Worm (Caenorhabditis elegans) whole organism, early embryonic: ENCODE results near the gene clec-50.

Source experiments
- B0310.2 ChIP-seq: sonication (generic microtip); optimal IDR thresholded peaks from 2 replicates; lab custom pipeline; 2016; ENCODE audit warnings: mild to moderate bottlenecking, missing genetic modification characterization, missing compliant biosample characterization
- F13C5.2 ChIP-seq: sonication (generic microtip); optimal IDR thresholded peaks from 2 replicates; lab custom pipeline; 2017; ENCODE audit warnings: mild to moderate bottlenecking, missing genetic modification characterization, inconsistent platforms, missing compliant biosample characterization
- aly-1 ChIP-seq: sonication (generic microtip); optimal IDR thresholded peaks from 2 replicates; lab custom pipeline; 2016; ENCODE audit warnings: missing genetic modification characterization, missing compliant biosample characterization
- ama-1 ChIP-seq: fragments of 150-350 bp; optimal IDR thresholded peaks from 2 replicates; lab custom pipeline; 2014
- ceh-13 ChIP-seq: fragments of 200-800 bp; sonication (Bioruptor generic); optimal IDR thresholded peaks from 2 replicates; lab custom pipeline; 2018; ENCODE audit warnings: mild to moderate bottlenecking, missing genetic modification characterization, missing compliant biosample characterization
- ceh-36 ChIP-seq: sonication (generic microtip); optimal IDR thresholded peaks from 2 replicates; lab custom pipeline; 2016; ENCODE audit warnings: missing genetic modification characterization, inconsistent platforms, missing compliant biosample characterization
- ets-7 ChIP-seq: sonication (generic microtip); optimal IDR thresholded peaks from 2 replicates; lab custom pipeline; 2016; ENCODE audit warnings: missing genotype, missing genetic modification characterization, missing compliant biosample characterization
- flt-1 ChIP-seq: fragments of 200-800 bp; sonication (Bioruptor generic); IDR thresholded peaks from 2 replicates; pipeline ENCODE4 v1.3.6; 2022; ENCODE audit warnings: missing genetic modification characterization, missing compliant biosample characterization
- hmbx-1 ChIP-seq: sonication (generic microtip); optimal IDR thresholded peaks from 2 replicates; lab custom pipeline; 2016; ENCODE audit warnings: mild to moderate bottlenecking, missing genetic modification characterization, missing compliant biosample characterization
- hmg-4 ChIP-seq: fragments of 200-800 bp; sonication (Bioruptor generic); optimal IDR thresholded peaks from 2 replicates; lab custom pipeline; 2018; ENCODE audit warnings: mild to moderate bottlenecking, missing genetic modification characterization, missing compliant biosample characterization
- hnd-1 ChIP-seq: sonication (generic microtip); optimal IDR thresholded peaks from 2 replicates; lab custom pipeline; 2016; ENCODE audit warnings: missing genetic modification characterization, missing compliant biosample characterization
- pes-1 ChIP-seq: fragments of 200-800 bp; sonication (Bioruptor generic); IDR thresholded peaks from 2 replicates; pipeline ENCODE4 v1.3.6; 2022; ENCODE audit warnings: missing genetic modification reagents, missing genetic modification characterization, missing compliant biosample characterization
- scrt-1 ChIP-seq: fragments of 200-800 bp; sonication (Bioruptor generic); IDR thresholded peaks from 2 replicates; pipeline ENCODE4 v1.3.6; 2022; ENCODE audit warnings: missing genetic modification characterization, missing compliant biosample characterization
- sea-1 ChIP-seq: fragments of 200-800 bp; sonication (Bioruptor generic); conservative IDR thresholded peaks from 2 replicates; pipeline ENCODE4 v1.3.6; 2022; ENCODE audit warnings: missing genetic modification characterization, missing compliant biosample characterization
- tbx-11 ChIP-seq: fragments of 200-800 bp; sonication (Bioruptor generic); IDR thresholded peaks from 2 replicates; pipeline ENCODE4 v1.3.6; 2022; ENCODE audit warnings: missing genetic modification characterization, missing compliant biosample characterization
- tbx-37 ChIP-seq: fragments of 200-800 bp; sonication (Bioruptor generic); conservative IDR thresholded peaks from 2 replicates; pipeline ENCODE4 v1.3.6; 2022; ENCODE audit warnings: missing genetic modification reagents, missing genetic modification characterization, missing compliant biosample characterization
- tra-4 ChIP-seq: sonication (generic microtip); optimal IDR thresholded peaks from 2 replicates; lab custom pipeline; 2017; ENCODE audit warnings: missing genetic modification characterization, missing compliant biosample characterization

clec-50 gene

DNA sequence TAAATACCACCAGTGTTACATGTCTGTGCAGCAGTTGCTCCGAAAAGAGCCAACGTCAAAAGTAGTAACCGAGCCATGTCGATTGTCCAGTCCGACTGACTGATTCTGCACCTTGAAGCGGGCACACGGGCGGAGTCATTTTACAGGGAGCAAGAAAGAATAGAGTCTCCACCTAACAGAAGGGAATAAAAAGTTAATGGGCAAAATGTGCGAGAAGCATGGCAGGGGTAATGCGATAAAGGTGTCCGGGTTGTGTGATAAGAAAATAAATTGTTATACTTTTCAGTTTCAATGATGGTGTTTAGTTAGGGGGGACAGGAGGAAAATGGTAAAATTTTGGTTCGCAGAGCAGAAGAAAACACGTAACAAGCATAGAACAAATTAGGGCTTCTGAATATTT, at the start of gene clec-50:
clec-50 (minus strand) TSS at position 109 of the 400 bp plus-strand sequence.
- TF ChIP-seq ceh-13 (no peak), hmbx-1 (tag; lab: Kevin White, UChicago) (no peak), tra-4 (tag; lab: Kevin White, UChicago) (no peak), flt-1 (GFP tag; lab: Robert Waterston, UW) (no peak), scrt-1 (GFP tag; lab: Robert Waterston, UW) (no peak), sea-1 (GFP tag; lab: Robert Waterston, UW) (no peak), tbx-37 (GFP tag; lab: Robert Waterston, UW) (no peak), hmg-4 (GFP tag; lab: Kevin White, UChicago) (no peak), ama-1 (lab: Kevin White, UChicago) (no peak), pes-1 (GFP tag; lab: Robert Waterston, UW) (no peak), ets-7 (no peak), B0310.2 (tag; lab: Kevin White, UChicago) (no peak)

DNA sequence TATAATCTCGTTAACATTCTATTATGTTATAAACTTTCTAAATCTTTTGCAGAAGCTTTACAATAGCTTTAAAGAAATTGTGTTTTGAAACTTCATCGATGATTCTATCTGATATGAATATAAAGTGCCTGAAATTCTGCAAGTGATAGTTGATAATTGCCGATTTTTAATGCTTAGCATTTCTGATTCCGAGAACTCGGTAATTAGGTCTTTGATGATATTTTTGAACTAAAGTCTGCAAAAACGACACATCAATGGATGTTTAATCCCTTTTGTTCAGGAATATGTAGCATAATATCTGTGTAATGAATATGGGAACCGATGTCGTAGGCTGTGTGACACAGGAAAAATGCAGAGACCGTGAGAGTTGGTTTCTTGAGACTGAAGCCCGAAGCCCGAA, 47.6 kb upstream of the clec-50 start:
- TF ChIP-seq F13C5.2 (tag; lab: Kevin White, UChicago) (no peak), tbx-11 (GFP tag; lab: Robert Waterston, UW) (no peak), sea-1 (GFP tag; lab: Robert Waterston, UW) (no peak), aly-1 (tag; lab: Kevin White, UChicago) (no peak), pes-1 (GFP tag; lab: Robert Waterston, UW) (no peak), scrt-1 (GFP tag; lab: Robert Waterston, UW) (no peak), hnd-1 (tag; lab: Kevin White, UChicago) (no peak)

- TF ChIP-seq tbx-11 (GFP tag; lab: Robert Waterston, UW) (no peak), scrt-1 (GFP tag; lab: Robert Waterston, UW) (no peak), B0310.2 (tag; lab: Kevin White, UChicago) (no peak), ets-7 (no peak), tbx-37 (GFP tag; lab: Robert Waterston, UW) (no peak), tra-4 (tag; lab: Kevin White, UChicago) (no peak), ceh-13 (no peak), ceh-36 (no peak), F13C5.2 (tag; lab: Kevin White, UChicago) (no peak), aly-1 (tag; lab: Kevin White, UChicago) (no peak), hmbx-1 (tag; lab: Kevin White, UChicago) (no peak), hmg-4 (GFP tag; lab: Kevin White, UChicago) (no peak)
Measured at ce11 chrV:19801033-19801432, 45.9 kb upstream of the clec-50 start, which contains the start of gene Y116F11B.2. Gene Y116F11B.2, minus strand, starts transcription at chrV:19801133.

DNA sequence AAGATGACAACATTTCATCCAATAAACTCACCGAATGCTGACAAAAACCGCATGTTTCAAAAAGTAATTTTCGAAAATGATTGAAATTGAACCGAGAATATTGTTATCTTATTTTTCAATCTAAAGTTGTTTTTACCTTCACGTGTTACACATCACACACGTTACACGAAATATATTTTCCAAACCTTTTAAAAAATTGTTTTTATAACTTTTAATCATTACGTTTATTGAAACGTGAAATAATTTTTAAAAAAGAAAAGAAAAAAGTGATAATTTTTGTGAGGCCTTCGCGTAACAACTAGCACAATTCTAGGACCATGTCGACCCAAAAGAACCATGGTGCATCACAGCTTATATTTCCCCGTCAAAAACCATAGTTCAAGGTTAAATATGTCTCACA, 39.8 kb upstream of the clec-50 start, which contains the start of gene M162.7:
M162.7 (minus strand) TSS at position 101 of the 400 bp plus-strand sequence.
- TF ChIP-seq aly-1 (tag; lab: Kevin White, UChicago) (no peak), hnd-1 (tag; lab: Kevin White, UChicago) (no peak), B0310.2 (tag; lab: Kevin White, UChicago) (no peak), ceh-13 (no peak), flt-1 (GFP tag; lab: Robert Waterston, UW) (no peak), hmg-4 (GFP tag; lab: Kevin White, UChicago) (no peak)

ce11 chrV:19790248-19790647, 35.1 kb upstream of the clec-50 start:
- TF ChIP-seq scrt-1 (GFP tag; lab: Robert Waterston, UW) (no peak), aly-1 (tag; lab: Kevin White, UChicago) (no peak), tbx-11 (GFP tag; lab: Robert Waterston, UW) (no peak), B0310.2 (tag; lab: Kevin White, UChicago) (no peak)

ce11 chrV:19788360-19788759, 33.2 kb upstream of the clec-50 start, which contains the start of gene clec-258:
Gene clec-258, plus strand, starts transcription at chrV:19788440.
- TF ChIP-seq ceh-13 (no peak), pes-1 (GFP tag; lab: Robert Waterston, UW) (no peak), sea-1 (GFP tag; lab: Robert Waterston, UW) (no peak), F13C5.2 (tag; lab: Kevin White, UChicago) (no peak), ama-1 (lab: Kevin White, UChicago) (no peak), ets-7 (no peak), B0310.2 (tag; lab: Kevin White, UChicago) (no peak), tbx-37 (GFP tag; lab: Robert Waterston, UW) (no peak), aly-1 (tag; lab: Kevin White, UChicago) (no peak), ceh-36 (no peak), hnd-1 (tag; lab: Kevin White, UChicago) (no peak), flt-1 (GFP tag; lab: Robert Waterston, UW) (no peak), hmbx-1 (tag; lab: Kevin White, UChicago) (no peak), tbx-11 (GFP tag; lab: Robert Waterston, UW) (no peak), scrt-1 (GFP tag; lab: Robert Waterston, UW) (no peak)

DNA sequence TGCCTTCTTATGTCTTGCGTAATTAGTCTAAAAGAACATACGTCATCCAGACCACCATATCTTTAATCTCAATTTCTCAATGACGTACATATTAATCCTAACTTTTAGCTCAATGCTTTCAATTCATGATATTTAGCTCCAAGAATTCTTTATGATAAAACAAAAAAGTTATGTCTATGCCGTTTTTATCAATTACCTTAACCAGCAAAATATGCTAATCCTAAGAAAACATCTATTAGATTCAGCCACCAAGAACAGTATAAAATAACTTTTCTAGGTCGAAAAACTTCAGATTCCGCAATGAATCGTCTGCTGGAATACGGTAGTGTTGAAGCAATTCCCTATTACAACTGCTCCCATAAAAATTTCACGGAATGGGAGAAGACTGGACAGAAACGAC, 28.7 kb upstream of the clec-50 start, which contains the start of gene srt-45:
srt-45 (plus strand) TSS at position 301 of the 400 bp plus-strand sequence.
- TF ChIP-seq hmbx-1 (tag; lab: Kevin White, UChicago): no peak
- TF ChIP-seq ets-7: no peak
- no peak for TF ChIP-seq pes-1 (GFP tag; lab: Robert Waterston, UW)
- no peak for TF ChIP-seq scrt-1 (GFP tag; lab: Robert Waterston, UW)
- no peak for TF ChIP-seq tbx-37 (GFP tag; lab: Robert Waterston, UW)
- TF ChIP-seq ceh-13: no peak
- no peak for TF ChIP-seq flt-1 (GFP tag; lab: Robert Waterston, UW)
- TF ChIP-seq tra-4 (tag; lab: Kevin White, UChicago): no peak
- TF ChIP-seq hnd-1 (tag; lab: Kevin White, UChicago): no peak
- no peak for TF ChIP-seq ceh-36

ce11 chrV:19779220-19779619, 24.1 kb upstream of the clec-50 start:
- no peak for TF ChIP-seq flt-1 (GFP tag; lab: Robert Waterston, UW)
